Worm (Caenorhabditis elegans): ENCODE results near the gene ZC239.16.
"Not testable (repeated sequence)": the region's sequence is repeated elsewhere in the genome, so short reads cannot be mapped to it uniquely, and the experiment has no call there.

ZC239.16 gene

ce11 chrII:3222686-3223085 is 2.4 kb downstream of the ZC239.16 start, which contains the start of gene ZC239.13:
Gene ZC239.13, minus strand, starts transcription at chrII:3222839.
- no peak for TF ChIP-seq unc-3 (GFP tag; conservative IDR thresholded peaks at IDR 0.05)
- TF ChIP-seq unc-3 (tag; optimal IDR thresholded peaks at IDR 0.05): no peak
- no peak for TF ChIP-seq nhr-11 (tag; optimal IDR thresholded peaks at IDR 0.05)
- no peak for TF ChIP-seq che-1 (tag; optimal IDR thresholded peaks at IDR 0.05)
- no peak for TF ChIP-seq elt-2 (tag; optimal IDR thresholded peaks at IDR 0.05)
- no peak for TF ChIP-seq nfya-1 (tag; optimal IDR thresholded peaks at IDR 0.05)
- no peak for TF ChIP-seq ceh-48 (tag; optimal IDR thresholded peaks at IDR 0.05)
- no peak for TF ChIP-seq unc-42 (tag; optimal IDR thresholded peaks at IDR 0.05)
- no peak for TF ChIP-seq gmeb-2 (tag; optimal IDR thresholded peaks at IDR 0.05)
- no peak for TF ChIP-seq unc-55 (GFP tag; optimal IDR thresholded peaks at IDR 0.05)
- TF ChIP-seq fax-1 (tag; optimal IDR thresholded peaks at IDR 0.05): no peak
- no peak for TF ChIP-seq ttx-3 (tag; optimal IDR thresholded peaks at IDR 0.05)

DNA sequence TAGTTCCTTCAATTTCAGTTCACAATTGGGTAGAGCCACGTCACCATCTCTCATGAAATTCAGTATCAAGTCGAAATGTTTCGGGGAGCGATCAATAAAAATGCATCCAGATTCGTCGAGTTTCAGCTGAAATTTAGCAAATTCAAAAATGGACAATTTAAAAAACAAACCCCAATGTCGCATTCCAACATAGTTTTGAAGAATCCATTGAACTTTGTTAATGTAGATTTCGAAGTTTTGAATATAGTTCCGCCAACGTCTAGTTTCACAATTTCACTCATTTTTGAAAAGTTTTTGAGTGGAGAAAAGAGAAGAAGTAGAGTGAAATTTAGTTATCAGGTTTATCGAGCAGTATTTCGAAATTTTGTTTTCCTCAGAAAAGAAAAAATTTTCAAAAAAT is 3.4 kb downstream of the ZC239.16 start, which contains the start of gene ZC239.14:
ZC239.14 (minus strand) TSS at position 305 of the 400 bp plus-strand sequence.
- TF ChIP-seq K02D7.2 (tag; optimal IDR thresholded peaks at IDR 0.05) (no peak), tbx-2 (tag; optimal IDR thresholded peaks at IDR 0.05) (no peak), ahr-1 (tag; optimal IDR thresholded peaks at IDR 0.05) (no peak)

- TF ChIP-seq dve-1 (tag; optimal IDR thresholded peaks at IDR 0.05) (no peak), eyg-1 (tag; optimal IDR thresholded peaks at IDR 0.05) (no peak), hlh-8 (tag; optimal IDR thresholded peaks at IDR 0.05) (no peak), ahr-1 (tag; optimal IDR thresholded peaks at IDR 0.05) (no peak), mec-3 (tag; optimal IDR thresholded peaks at IDR 0.05; ENCODE audit: borderline replicate concordance) (no peak), ref-2 (tag; optimal IDR thresholded peaks at IDR 0.05) (no peak), fax-1 (tag; optimal IDR thresholded peaks at IDR 0.05) (no peak), ztf-16 (tag; optimal IDR thresholded peaks at IDR 0.05) (no peak), unc-3 (GFP tag; conservative IDR thresholded peaks at IDR 0.05) (no peak), unc-3 (tag; optimal IDR thresholded peaks at IDR 0.05) (no peak), unc-86 (tag; optimal IDR thresholded peaks at IDR 0.05) (no peak), ceh-22 (tag; optimal IDR thresholded peaks at IDR 0.05) (no peak), tbx-2 (tag; optimal IDR thresholded peaks at IDR 0.05) (no peak), ceh-34 (tag; optimal IDR thresholded peaks at IDR 0.05) (no peak), pax-1 (tag; optimal IDR thresholded peaks at IDR 0.05) (no peak), gmeb-2 (tag; optimal IDR thresholded peaks at IDR 0.05) (no peak)
Measured at ce11 chrII:3220723-3221122, 4.4 kb downstream of the ZC239.16 start, which contains the start of gene ZC239.22. Gene ZC239.22, minus strand, starts transcription at chrII:3220823.

ce11 chrII:3215762-3216161 is 9.4 kb downstream of the ZC239.16 start, which contains the start of gene ZC239.3:
Gene ZC239.3, plus strand, starts transcription at chrII:3216062.
- not testable (repeated sequence) for TF ChIP-seq fax-1, ceh-24, dve-1 (tag; optimal IDR thresholded peaks at IDR 0.05)

- TF ChIP-seq zip-5 (tag; optimal IDR thresholded peaks at IDR 0.05) (no peak), pros-1 (tag; optimal IDR thresholded peaks at IDR 0.05) (no peak), pag-3 (tag; optimal IDR thresholded peaks at IDR 0.05; ENCODE audit: borderline replicate concordance) (no peak), npax-4 (tag; optimal IDR thresholded peaks at IDR 0.05) (no peak), lin-11 (tag; optimal IDR thresholded peaks at IDR 0.05) (no peak), unc-86 (tag; optimal IDR thresholded peaks at IDR 0.05) (no peak), che-1 (tag; optimal IDR thresholded peaks at IDR 0.05) (no peak), hlh-13 (GFP tag; optimal IDR thresholded peaks at IDR 0.05) (no peak), ceh-19 (GFP tag; optimal IDR thresholded peaks at IDR 0.05) (no peak), ceh-9 (tag; optimal IDR thresholded peaks at IDR 0.05) (no peak), sox-2 (GFP tag; IDR thresholded peaks at IDR 0.05) (no peak), madf-2 (tag; optimal IDR thresholded peaks at IDR 0.05) (no peak), ceh-22 (tag; optimal IDR thresholded peaks at IDR 0.05) (no peak), pqm-1 (tag; optimal IDR thresholded peaks at IDR 0.05) (no peak), ceh-6 (GFP tag; optimal IDR thresholded peaks at IDR 0.05) (no peak), ceh-30 (tag; optimal IDR thresholded peaks at IDR 0.05) (no peak), ceh-14 (tag; optimal IDR thresholded peaks at IDR 0.05) (no peak), pat-9 (tag; optimal IDR thresholded peaks at IDR 0.05) (no peak), ceh-2 (tag; optimal IDR thresholded peaks at IDR 0.05) (no peak)
Measured at ce11 chrII:3213898-3214297, 11.2 kb downstream of the ZC239.16 start, which contains the start of gene ZC239.4. Gene ZC239.4, plus strand, starts transcription at chrII:3214198.
